Worm (Caenorhabditis elegans): Measurements from ENCODE around the gene rab-6.1.
A peak's percentile ranks its signal among the peaks of the same experiment; 100 is the strongest.

- TF ChIP-seq nhr-77 (tag; optimal IDR thresholded peaks at IDR 0.05) (no peak), ceh-82 (tag; optimal IDR thresholded peaks at IDR 0.05) (no peak), fkh-10 (GFP tag; optimal IDR thresholded peaks at IDR 0.05) (no peak), lin-15B (tag; optimal IDR thresholded peaks at IDR 0.05) (no peak), lin-39 (tag; optimal IDR thresholded peaks at IDR 0.05) (no peak), pqm-1 (tag; optimal IDR thresholded peaks at IDR 0.05) (peak; percentile 4), skn-1 (tag; optimal IDR thresholded peaks at IDR 0.05) (no peak), unc-62 (GFP tag; optimal IDR thresholded peaks at IDR 0.05) (no peak), nhr-28 (tag; optimal IDR thresholded peaks at IDR 0.05) (no peak)
Measured at ce11 chrIII:8984412-8984811, 21.3 kb downstream of the rab-6.1 start.

Measured in whole organism, L3 larva.